Fruit fly (Drosophila melanogaster): ENCODE results near the gene CG14818.

dm6 chrX:1877107-1877736 lies 2.4 kb downstream of the CG14818 start, which contains the start of the genes CG14817 and CG14805:
- TF ChIP-seq CG14655 (GFP tag; optimal IDR thresholded peaks at IDR 0.05) = no peak
- TF ChIP-seq Pif1B (GFP tag; optimal IDR thresholded peaks at IDR 0.05) = no peak
- no peak for TF ChIP-seq CG10348 (GFP tag; IDR thresholded peaks at IDR 0.05)
- TF ChIP-seq CG8159 (tag; optimal IDR thresholded peaks at IDR 0.05) = no peak
- TF ChIP-seq CG13204 (GFP tag; optimal IDR thresholded peaks at IDR 0.05) = no peak
- peak; percentile 62 for TF ChIP-seq EcR (GFP tag; optimal IDR thresholded peaks at IDR 0.05)
- no peak for TF ChIP-seq CG8301 (tag; optimal IDR thresholded peaks at IDR 0.05)
- TF ChIP-seq CG32121 (GFP tag; IDR thresholded peaks at IDR 0.05) = no peak
- peak; percentile 54 for TF ChIP-seq gl (tag; optimal IDR thresholded peaks at IDR 0.05)
